Fruit fly (Drosophila melanogaster): ENCODE results near the gene PolZ2.

Gene PolZ2

dm6 chr3R:5606477-5606876 lies 17.8 kb downstream of the PolZ2 start, which contains the start of gene asl (continued):
- TF ChIP-seq CG6808 (GFP tag; optimal IDR thresholded peaks at IDR 0.05): peak; percentile 11
- TF ChIP-seq CG6276 (GFP tag; optimal IDR thresholded peaks at IDR 0.05): no peak
- no peak for TF ChIP-seq CG32006 (GFP tag; optimal IDR thresholded peaks at IDR 0.05)

- TF ChIP-seq Gug (GFP tag; IDR thresholded peaks at IDR 0.05) (no peak), Blimp-1 (GFP tag; optimal IDR thresholded peaks at IDR 0.05) (no peak), CG6276 (GFP tag; optimal IDR thresholded peaks at IDR 0.05) (no peak), Sox14 (GFP tag; optimal IDR thresholded peaks at IDR 0.05) (no peak), OdsH (GFP tag; optimal IDR thresholded peaks at IDR 0.05) (no peak), CG4318 (GFP tag; optimal IDR thresholded peaks at IDR 0.05) (no peak), CG11294 (GFP tag; IDR thresholded peaks at IDR 0.05) (no peak), Met (GFP tag; optimal IDR thresholded peaks at IDR 0.05) (no peak), fd59A (GFP tag; optimal IDR thresholded peaks at IDR 0.05) (no peak), Hr38 (GFP tag; optimal IDR thresholded peaks at IDR 0.05) (no peak), Hr39 (GFP tag; optimal IDR thresholded peaks at IDR 0.05) (no peak), fkh (GFP tag; optimal IDR thresholded peaks at IDR 0.05) (no peak), CG6792 (GFP tag; optimal IDR thresholded peaks at IDR 0.05) (no peak)
Observed at dm6 chr3R:5608422-5608821, 19.7 kb downstream of the PolZ2 start.

dm6 chr3R:5610656-5611055 lies 22.0 kb downstream of the PolZ2 start:
- TF ChIP-seq topi (GFP tag; optimal IDR thresholded peaks at IDR 0.05) (no peak), vri (GFP tag; optimal IDR thresholded peaks at IDR 0.05) (peak; percentile 11), CG16779 (tag; optimal IDR thresholded peaks at IDR 0.05) (no peak)

dm6 chr3R:5611167-5611566 lies 22.5 kb downstream of the PolZ2 start:
- TF ChIP-seq Eip93F (GFP tag; optimal IDR thresholded peaks at IDR 0.05) (no peak), CG6276 (GFP tag; optimal IDR thresholded peaks at IDR 0.05) (no peak), Eip75B (GFP tag; optimal IDR thresholded peaks at IDR 0.05) (peak; percentile 35), CG10669 (GFP tag; optimal IDR thresholded peaks at IDR 0.05) (no peak), Sox14 (GFP tag; optimal IDR thresholded peaks at IDR 0.05) (peak; percentile 14), dac (GFP tag; optimal IDR thresholded peaks at IDR 0.05) (no peak), Eip78C (GFP tag) (peak; percentile 65), Blimp-1 (GFP tag; optimal IDR thresholded peaks at IDR 0.05) (no peak), CG6163 (GFP tag; IDR thresholded peaks at IDR 0.05) (peak; percentile 75), CG8119 (GFP tag; IDR thresholded peaks at IDR 0.05) (no peak), topi (GFP tag; optimal IDR thresholded peaks at IDR 0.05) (no peak), net (GFP tag; optimal IDR thresholded peaks at IDR 0.05) (no peak), Ets96B (tag; optimal IDR thresholded peaks at IDR 0.05) (no peak)

dm6 chr3R:5611733-5612132 lies 23.1 kb downstream of the PolZ2 start:
- TF ChIP-seq Ets96B (tag; optimal IDR thresholded peaks at IDR 0.05): no peak
- peak; percentile 6 for TF ChIP-seq topi (GFP tag; optimal IDR thresholded peaks at IDR 0.05)
- TF ChIP-seq vri (GFP tag; optimal IDR thresholded peaks at IDR 0.05): no peak
- TF ChIP-seq CG4318 (GFP tag; optimal IDR thresholded peaks at IDR 0.05): no peak

dm6 chr3R:5612372-5613113 lies 23.9 kb downstream of the PolZ2 start, which contains the start of gene Rga:
TSS of gene Rga (minus strand) at chr3R:5613112.
- TF ChIP-seq CG11902 (GFP tag; optimal IDR thresholded peaks at IDR 0.05) (no peak), CG8319 (GFP tag; optimal IDR thresholded peaks at IDR 0.05) (no peak), esn (GFP tag; optimal IDR thresholded peaks at IDR 0.05) (no peak), CG6276 (GFP tag; optimal IDR thresholded peaks at IDR 0.05) (no peak), fkh (GFP tag; optimal IDR thresholded peaks at IDR 0.05) (no peak), CG9139 (GFP tag; optimal IDR thresholded peaks at IDR 0.05) (peak; percentile 54), CG34406 (GFP tag; optimal IDR thresholded peaks at IDR 0.05) (no peak), Smox (GFP tag; optimal IDR thresholded peaks at IDR 0.05) (no peak), Hr38 (GFP tag; optimal IDR thresholded peaks at IDR 0.05) (no peak), dsx (GFP tag; optimal IDR thresholded peaks at IDR 0.05; ENCODE audit: poor library complexity, severe bottlenecking) (no peak), Blimp-1 (GFP tag; optimal IDR thresholded peaks at IDR 0.05) (no peak), ss (GFP tag; optimal IDR thresholded peaks at IDR 0.05) (peak; percentile 33 to 38), CG32006 (GFP tag; optimal IDR thresholded peaks at IDR 0.05) (no peak), CG1621 (tag; optimal IDR thresholded peaks at IDR 0.05) (no peak), Sox14 (GFP tag; optimal IDR thresholded peaks at IDR 0.05) (peak; percentile 67), CG4318 (GFP tag; optimal IDR thresholded peaks at IDR 0.05) (no peak), CG11762 (GFP tag; optimal IDR thresholded peaks at IDR 0.05; ENCODE audit: insufficient read depth) (no peak), Eip75B (GFP tag; optimal IDR thresholded peaks at IDR 0.05) (no peak), Eip78C (GFP tag) (peak; percentile 48), dac (GFP tag; optimal IDR thresholded peaks at IDR 0.05) (no peak), CG6808 (GFP tag; optimal IDR thresholded peaks at IDR 0.05) (no peak), acj6 (GFP tag; optimal IDR thresholded peaks at IDR 0.05) (no peak), vri (GFP tag; optimal IDR thresholded peaks at IDR 0.05) (peak; percentile 31)

All from whole organism, prepupa.